Worm (Caenorhabditis elegans) whole organism, dauer: Measurements from ENCODE around the gene cyk-1.

ENCODE experiments used
- unc-62 ChIP-seq: sonication (generic microtip); optimal IDR thresholded peaks from 2 replicates; lab custom pipeline; 2017; ENCODE audit warnings: missing biosample characterization, missing genetic modification reagents, missing genetic modification characterization

The cyk-1 gene

ce11 chrIII:7034252-7035223 lies 5.5 kb upstream of the cyk-1 start:
- no peak for TF ChIP-seq unc-62 (GFP tag; lab: Kevin White, UChicago)

ce11 chrIII:7032070-7032469 lies 3.1 kb upstream of the cyk-1 start:
- TF ChIP-seq unc-62 (GFP tag; lab: Kevin White, UChicago), result no peak

- TF ChIP-seq unc-62 (GFP tag; lab: Kevin White, UChicago), result no peak
Observed at ce11 chrIII:7030044-7030804, 1.2 kb upstream of the cyk-1 start.

- TF ChIP-seq unc-62 (GFP tag; lab: Kevin White, UChicago), result no peak
Observed at ce11 chrIII:7025839-7026238, 3.2 kb downstream of the cyk-1 start.

ce11 chrIII:7021156-7021637 lies 7.8 kb downstream of the cyk-1 start, which contains the start of gene rfl-1:
Gene rfl-1, plus strand, starts transcription at chrIII:7021206.
- no peak for TF ChIP-seq unc-62 (GFP tag; lab: Kevin White, UChicago)

- TF ChIP-seq unc-62 (GFP tag; lab: Kevin White, UChicago), result no peak
Observed at ce11 chrIII:7020500-7020899, 8.5 kb downstream of the cyk-1 start, which contains the start of gene col-8. Gene col-8, minus strand, starts transcription at chrIII:7020600.

- TF ChIP-seq unc-62 (GFP tag; lab: Kevin White, UChicago), result no peak
Observed at ce11 chrIII:7019724-7020123, 9.3 kb downstream of the cyk-1 start.

- no peak for TF ChIP-seq unc-62 (GFP tag; lab: Kevin White, UChicago)
Observed at ce11 chrIII:7013764-7014163, 15.2 kb downstream of the cyk-1 start.

- no peak for TF ChIP-seq unc-62 (GFP tag; lab: Kevin White, UChicago)
Observed at ce11 chrIII:7012060-7012459, 16.9 kb downstream of the cyk-1 start.

ce11 chrIII:7008836-7009235 lies 20.2 kb downstream of the cyk-1 start, which contains the start of gene lgc-38:
Gene lgc-38, plus strand, starts transcription at chrIII:7009136.
- no peak for TF ChIP-seq unc-62 (GFP tag; lab: Kevin White, UChicago)

- no peak for TF ChIP-seq unc-62 (GFP tag; lab: Kevin White, UChicago)
Observed at ce11 chrIII:7005350-7005749, 23.7 kb downstream of the cyk-1 start, which contains the start of gene C06E8.5. Gene C06E8.5, minus strand, starts transcription at chrIII:7005450.

ce11 chrIII:7002143-7002542 lies 26.9 kb downstream of the cyk-1 start:
- TF ChIP-seq unc-62 (GFP tag; lab: Kevin White, UChicago), result no peak

- no peak for TF ChIP-seq unc-62 (GFP tag; lab: Kevin White, UChicago)
Observed at ce11 chrIII:6993179-6993578, 35.8 kb downstream of the cyk-1 start.

ce11 chrIII:6992496-6992895 lies 36.5 kb downstream of the cyk-1 start:
- no peak for TF ChIP-seq unc-62 (GFP tag; lab: Kevin White, UChicago)

- no peak for TF ChIP-seq unc-62 (GFP tag; lab: Kevin White, UChicago)
Observed at ce11 chrIII:6991465-6991864, 37.5 kb downstream of the cyk-1 start.

ce11 chrIII:6989900-6990299 lies 39.1 kb downstream of the cyk-1 start, which contains the start of gene prk-1:
Gene prk-1, plus strand, starts transcription at chrIII:6990168.
- no peak for TF ChIP-seq unc-62 (GFP tag; lab: Kevin White, UChicago)
